Worm (Caenorhabditis elegans) whole organism, L4 larva: Measurements from ENCODE around the gene fbxa-35.

Source experiments
- D1046.2 ChIP-seq: fragments of 200-800 bp; sonication (Bioruptor generic); IDR thresholded peaks from 2 replicates; pipeline ENCODE4 v1.3.6; 2022; ENCODE audit warnings: missing genetic modification characterization, missing compliant biosample characterization
- F44E2.7 ChIP-seq: fragments of 200-800 bp; sonication (Bioruptor generic); IDR thresholded peaks from 2 replicates; pipeline ENCODE4 v2.1.2; 2022; ENCODE audit warnings: missing genetic modification characterization, missing compliant biosample characterization
- F49E8.2 ChIP-seq: sonication (generic microtip); optimal IDR thresholded peaks from 2 replicates; lab custom pipeline; 2016; ENCODE audit warnings: missing compliant biosample characterization, mild to moderate bottlenecking, missing genetic modification characterization, borderline replicate concordance
- T26A8.4 ChIP-seq: fragments of 200-800 bp; sonication (Bioruptor generic); IDR thresholded peaks from 2 replicates; pipeline ENCODE4 v1.3.6; 2022; ENCODE audit warnings: missing genetic modification characterization, missing compliant biosample characterization
- Y48G9A.11 ChIP-seq: fragments of 200-800 bp; sonication (Bioruptor generic); IDR thresholded peaks from 2 replicates; pipeline ENCODE4 v1.3.6; 2022; ENCODE audit warnings: missing genetic modification reagents, missing genetic modification characterization, missing compliant biosample characterization
- Y5F2A.4 ChIP-seq: fragments of 200-800 bp; sonication (Bioruptor generic); optimal IDR thresholded peaks from 2 replicates; lab custom pipeline; 2018; ENCODE audit warnings: mild to moderate bottlenecking, missing genetic modification characterization, missing compliant biosample characterization
- aha-1 ChIP-seq: fragments of 150-350 bp; peaks from one replicate; lab custom pipeline; 2014; ENCODE audit warnings: missing biosample characterization, missing genetic modification characterization
- arid-1 ChIP-seq: fragments of 200-800 bp; sonication (Bioruptor generic); conservative IDR thresholded peaks from 2 replicates; pipeline ENCODE4 v1.3.6; 2022; ENCODE audit warnings: missing genetic modification reagents, missing genetic modification characterization, missing compliant biosample characterization
- ceh-32 ChIP-seq: sonication (generic microtip); optimal IDR thresholded peaks from 2 replicates; lab custom pipeline; 2016; ENCODE audit warnings: mild to moderate bottlenecking, missing genetic modification characterization, missing compliant biosample characterization; ENCODE audit not compliant: poor library complexity
- ceh-44 ChIP-seq: fragments of 200-800 bp; sonication (Bioruptor generic); IDR thresholded peaks from 2 replicates; pipeline ENCODE4 v1.3.6; 2022; ENCODE audit warnings: missing genetic modification reagents, missing genetic modification characterization, missing compliant biosample characterization
- ceh-82 ChIP-seq: sonication (generic microtip); optimal IDR thresholded peaks from 2 replicates; lab custom pipeline; 2017; ENCODE audit warnings: missing biosample characterization, missing genetic modification characterization
- dmd-6 ChIP-seq: fragments of 200-800 bp; sonication (Bioruptor generic); IDR thresholded peaks from 2 replicates; pipeline ENCODE4 v1.3.6; 2022; ENCODE audit warnings: missing genetic modification reagents, missing genetic modification characterization, missing compliant biosample characterization
- dmd-9 ChIP-seq: fragments of 200-800 bp; sonication (Bioruptor generic); IDR thresholded peaks from 2 replicates; pipeline ENCODE4 v1.3.6; 2022; ENCODE audit warnings: missing genetic modification reagents, missing genetic modification characterization, missing compliant biosample characterization
- dve-1 ChIP-seq: sonication (generic microtip); optimal IDR thresholded peaks from 2 replicates; lab custom pipeline; 2017; ENCODE audit warnings: antibody characterized with exemption, mild to moderate bottlenecking, missing genetic modification characterization, missing compliant biosample characterization; ENCODE audit not compliant: insufficient read depth
- fkh-10 ChIP-seq: fragments of 150-350 bp; optimal IDR thresholded peaks from 2 replicates; lab custom pipeline; 2014; ENCODE audit warnings: missing biosample characterization, missing genetic modification reagents, missing genetic modification characterization
- gei-8 ChIP-seq: fragments of 200-800 bp; sonication (Bioruptor generic); optimal IDR thresholded peaks from 2 replicates; lab custom pipeline; 2018; ENCODE audit warnings: mild to moderate bottlenecking, missing genetic modification characterization, missing compliant biosample characterization
- hif-1 ChIP-seq, 2 experiments: sonication (generic microtip); optimal IDR thresholded peaks; 2 replicates each; lab custom pipeline; 2016 to 2017; ENCODE audit warnings: missing compliant biosample characterization in 2 of 2, missing genetic modification characterization in 2 of 2, missing genetic modification reagents in 2 of 2, missing genotype in 2 of 2, mild to moderate bottlenecking in 1 of 2
- hlh-30 ChIP-seq: sonication (generic microtip); optimal IDR thresholded peaks from 2 replicates; lab custom pipeline; 2017; ENCODE audit warnings: antibody characterized with exemption, mild to moderate bottlenecking, missing genetic modification characterization, missing compliant biosample characterization; ENCODE audit not compliant: insufficient read depth
- hmg-1.1 ChIP-seq: fragments of 200-800 bp; sonication (Bioruptor generic); IDR thresholded peaks from 2 replicates; pipeline ENCODE4 v1.3.6; 2022; ENCODE audit warnings: missing genetic modification reagents, missing genetic modification characterization, missing compliant biosample characterization
- lim-7 ChIP-seq: fragments of 200-800 bp; sonication (Bioruptor generic); IDR thresholded peaks from 2 replicates; pipeline ENCODE4 v1.3.6; 2022; ENCODE audit warnings: missing genetic modification characterization, missing compliant biosample characterization
- lin-13 ChIP-seq: fragments of 150-350 bp; optimal IDR thresholded peaks from 2 replicates; lab custom pipeline; 2014; ENCODE audit warnings: missing biosample characterization, missing genetic modification reagents, missing genetic modification characterization
- lin-29 ChIP-seq: fragments of 200-800 bp; sonication (Bioruptor generic); IDR thresholded peaks from 2 replicates; pipeline ENCODE4 v1.3.6; 2022; ENCODE audit warnings: missing genetic modification reagents, missing genetic modification characterization, missing compliant biosample characterization
- lin-38 ChIP-seq: fragments of 200-800 bp; sonication (Bioruptor generic); IDR thresholded peaks from 2 replicates; pipeline ENCODE4 v1.3.6; 2022; ENCODE audit warnings: missing genetic modification reagents, missing genetic modification characterization, missing compliant biosample characterization
- lir-3 ChIP-seq: sonication (generic microtip); optimal IDR thresholded peaks from 2 replicates; lab custom pipeline; 2016; ENCODE audit warnings: mild to moderate bottlenecking, missing genetic modification characterization, missing compliant biosample characterization
- mdl-1 ChIP-seq, 2 experiments: fragments of 150-350 bp in 1 of 2; sonication (generic microtip) in 1 of 2; optimal IDR thresholded peaks; 2 replicates each; lab custom pipeline; 2014 to 2017; ENCODE audit warnings: missing biosample characterization in 2 of 2, missing genetic modification characterization in 2 of 2
- mdt-29 ChIP-seq: fragments of 200-800 bp; sonication (Bioruptor generic); IDR thresholded peaks from 2 replicates; pipeline ENCODE4 v1.3.6; 2022; ENCODE audit warnings: missing genetic modification reagents, missing genetic modification characterization, missing compliant biosample characterization
- mep-1 ChIP-seq: fragments of 150-350 bp; sonication (generic microtip); optimal IDR thresholded peaks from 3 replicates; lab custom pipeline; 2014; ENCODE audit warnings: missing biosample characterization, missing genetic modification characterization
- mes-2 ChIP-seq: sonication (generic microtip); optimal IDR thresholded peaks from 2 replicates; lab custom pipeline; 2016; ENCODE audit warnings: missing genotype, mild to moderate bottlenecking, missing genetic modification characterization, missing compliant biosample characterization; ENCODE audit not compliant: poor library complexity, severe bottlenecking
- mxl-2 ChIP-seq: fragments of 200-800 bp; sonication (Bioruptor generic); conservative IDR thresholded peaks from 2 replicates; pipeline ENCODE4 v1.3.6; 2022; ENCODE audit warnings: missing genetic modification reagents, missing genetic modification characterization, missing compliant biosample characterization
- mxl-3 ChIP-seq: fragments of 200-800 bp; sonication (Bioruptor generic); optimal IDR thresholded peaks from 2 replicates; lab custom pipeline; 2018; ENCODE audit warnings: mild to moderate bottlenecking, missing genetic modification characterization, missing compliant biosample characterization
- nhr-111 ChIP-seq: fragments of 200-800 bp; sonication (Bioruptor generic); optimal IDR thresholded peaks from 2 replicates; lab custom pipeline; 2018; ENCODE audit warnings: mild to moderate bottlenecking, missing genetic modification characterization, missing compliant biosample characterization
- nhr-237 ChIP-seq: sonication (generic microtip); optimal IDR thresholded peaks from 2 replicates; lab custom pipeline; 2017; ENCODE audit warnings: missing biosample characterization, missing genetic modification characterization
- nhr-28 ChIP-seq: fragments of 150-350 bp; optimal IDR thresholded peaks from 2 replicates; lab custom pipeline; 2014; ENCODE audit warnings: missing biosample characterization, missing genetic modification characterization
- nhr-41 ChIP-seq: fragments of 200-800 bp; sonication (Bioruptor generic); IDR thresholded peaks from 2 replicates; pipeline ENCODE4 v1.3.6; 2022; ENCODE audit warnings: missing genetic modification reagents, missing genetic modification characterization, missing compliant biosample characterization
- nhr-42 ChIP-seq: fragments of 200-800 bp; sonication (Bioruptor generic); IDR thresholded peaks from 2 replicates; pipeline ENCODE4 v1.3.6; 2022; ENCODE audit warnings: missing genetic modification characterization, missing compliant biosample characterization
- nhr-48 ChIP-seq: sonication (generic microtip); optimal IDR thresholded peaks from 2 replicates; lab custom pipeline; 2016; ENCODE audit warnings: mild to moderate bottlenecking, missing genetic modification characterization, missing compliant biosample characterization
- nhr-6 ChIP-seq: fragments of 150-350 bp; optimal IDR thresholded peaks from 2 replicates; lab custom pipeline; 2014; ENCODE audit warnings: missing biosample characterization, missing genetic modification characterization
- pqm-1 ChIP-seq: sonication (generic microtip); optimal IDR thresholded peaks from 2 replicates; lab custom pipeline; 2017; ENCODE audit warnings: missing biosample characterization, missing genetic modification characterization
- set-16 ChIP-seq: fragments of 200-800 bp; sonication (Bioruptor generic); IDR thresholded peaks from 2 replicates; pipeline ENCODE4 v1.3.6; 2022; ENCODE audit warnings: missing genetic modification reagents, missing genetic modification characterization, missing compliant biosample characterization
- skn-1 ChIP-seq: fragments of 150-350 bp; optimal IDR thresholded peaks from 2 replicates; lab custom pipeline; 2014; ENCODE audit warnings: missing biosample characterization, missing genetic modification characterization
- snpc-1.2 ChIP-seq: fragments of 200-800 bp; sonication (Bioruptor generic); IDR thresholded peaks from 2 replicates; pipeline ENCODE4 v1.3.6; 2022; ENCODE audit warnings: missing genetic modification reagents, missing genetic modification characterization, missing compliant biosample characterization
- snpc-4 ChIP-seq: fragments of 150-350 bp; optimal IDR thresholded peaks from 2 replicates; lab custom pipeline; 2014; ENCODE audit warnings: missing biosample characterization, missing genetic modification characterization
- spr-3 ChIP-seq: fragments of 200-800 bp; sonication (Bioruptor generic); optimal IDR thresholded peaks from 2 replicates; lab custom pipeline; 2018; ENCODE audit warnings: mild to moderate bottlenecking, missing genetic modification characterization, missing compliant biosample characterization
- tag-97 ChIP-seq: fragments of 200-800 bp; sonication (Bioruptor generic); IDR thresholded peaks from 2 replicates; pipeline ENCODE4 v1.3.6; 2022; ENCODE audit warnings: missing genetic modification characterization, missing compliant biosample characterization
- unc-130 ChIP-seq: sonication (generic microtip); optimal IDR thresholded peaks from 2 replicates; lab custom pipeline; 2016; ENCODE audit warnings: missing genetic modification reagents, missing genetic modification characterization, missing compliant biosample characterization
- unc-39 ChIP-seq: sonication (generic microtip); optimal IDR thresholded peaks from 2 replicates; lab custom pipeline; 2017; ENCODE audit warnings: missing biosample characterization, missing genetic modification characterization
- unc-62 ChIP-seq, 3 experiments: fragments of 150-350 bp in 1 of 3; sonication (generic microtip); optimal IDR thresholded peaks in 2 of 3; peaks in 1 of 3; 1 replicate in 1 of 3; 2 replicates in 2 of 3; lab custom pipeline; 2014 to 2017; ENCODE audit warnings: missing biosample characterization in 3 of 3, missing genetic modification characterization in 3 of 3, missing genetic modification reagents in 3 of 3, missing genotype in 1 of 3
- zag-1 ChIP-seq: fragments of 150-350 bp; optimal IDR thresholded peaks from 2 replicates; lab custom pipeline; 2014; ENCODE audit warnings: missing biosample characterization, missing genetic modification characterization
- zfp-2 ChIP-seq: sonication (generic microtip); optimal IDR thresholded peaks from 2 replicates; lab custom pipeline; 2016; ENCODE audit warnings: mild to moderate bottlenecking, missing genetic modification characterization, missing compliant biosample characterization
- zip-11 ChIP-seq: fragments of 200-800 bp; sonication (Bioruptor generic); IDR thresholded peaks from 2 replicates; pipeline ENCODE4 v1.3.6; 2022; ENCODE audit warnings: missing genetic modification characterization, missing compliant biosample characterization
- zip-2 ChIP-seq: fragments of 150-350 bp; optimal IDR thresholded peaks from 2 replicates; lab custom pipeline; 2014; ENCODE audit warnings: missing biosample characterization, missing genetic modification characterization
- ztf-7 ChIP-seq: fragments of 150-350 bp; optimal IDR thresholded peaks from 2 replicates; lab custom pipeline; 2014; ENCODE audit warnings: missing biosample characterization, missing genetic modification characterization

fbxa-35 gene

ce11 chrIII:1308209-1308608, 12.7 kb downstream of the fbxa-35 start, which contains the start of gene fbxa-79:
Gene fbxa-79, minus strand, starts transcription at chrIII:1308294.
- TF ChIP-seq mdl-1 (tag; optimal IDR thresholded peaks at IDR 0.05; lab: Kevin White, UChicago) (no peak), aha-1 (tag; lab: Kevin White, UChicago) (peak; percentile 1), pqm-1 (tag; lab: Kevin White, UChicago) (peak; percentile 86), F44E2.7 (no peak), F49E8.2 (tag; lab: Kevin White, UChicago) (no peak), Y5F2A.4 (no peak), T26A8.4 (GFP tag; lab: Robert Waterston, UW) (no peak), zip-2 (peak; percentile 91), nhr-28 (tag; lab: Kevin White, UChicago) (peak; percentile 78), nhr-41 (no peak), nhr-6 (tag; lab: Kevin White, UChicago) (no peak), Y48G9A.11 (GFP tag; lab: Robert Waterston, UW) (no peak), unc-62 (GFP tag; optimal IDR thresholded peaks at IDR 0.05 in 1 of 2; lab: Kevin White, UChicago) (peak in 1 of 2 experiments; percentile 25), unc-62 (tag; optimal IDR thresholded peaks at IDR 0.05; lab: Kevin White, UChicago) (no peak), nhr-48 (tag; lab: Kevin White, UChicago) (no peak), arid-1 (no peak), nhr-237 (no peak), ceh-32 (tag; lab: Kevin White, UChicago) (no peak), mxl-2 (no peak), ceh-44 (GFP tag; lab: Robert Waterston, UW) (no peak), gei-8 (GFP tag; lab: Kevin White, UChicago) (no peak), snpc-1.2 (GFP tag; lab: Robert Waterston, UW) (no peak), dmd-6 (GFP tag; lab: Robert Waterston, UW) (peak; percentile 22; the same call in 1 of the 2 replicates), ztf-7 (tag; lab: Kevin White, UChicago) (peak; percentile 66), snpc-4 (tag; lab: Kevin White, UChicago) (no peak), tag-97 (GFP tag; lab: Robert Waterston, UW) (no peak), lim-7 (GFP tag; lab: Robert Waterston, UW) (no peak), hmg-1.1 (no peak), zip-11 (no peak), hlh-30 (tag; lab: Kevin White, UChicago) (no peak), D1046.2 (GFP tag; lab: Robert Waterston, UW) (no peak), hif-1 (tag; optimal IDR thresholded peaks at IDR 0.05; lab: Kevin White, UChicago) (no peak), mep-1 (tag; lab: Kevin White, UChicago) (no peak), lin-29 (GFP tag; lab: Robert Waterston, UW) (no peak), lin-13 (GFP tag; lab: Kevin White, UChicago) (no peak), dmd-9 (GFP tag; lab: Robert Waterston, UW) (no peak), lir-3 (tag; lab: Kevin White, UChicago) (no peak), unc-39 (tag; lab: Kevin White, UChicago) (no peak), spr-3 (GFP tag; lab: Kevin White, UChicago) (no peak), zag-1 (tag; lab: Kevin White, UChicago) (no peak), unc-130 (GFP tag; lab: Kevin White, UChicago) (no peak), fkh-10 (GFP tag; lab: Kevin White, UChicago) (no peak), zfp-2 (tag; lab: Kevin White, UChicago) (no peak), lin-38 (GFP tag; lab: Robert Waterston, UW) (no peak), mxl-3 (GFP tag; lab: Kevin White, UChicago) (no peak), dve-1 (tag; lab: Kevin White, UChicago) (peak; percentile 38), mdt-29 (GFP tag; lab: Robert Waterston, UW) (no peak), nhr-42 (GFP tag; lab: Robert Waterston, UW) (no peak), mes-2 (tag; lab: Kevin White, UChicago) (no peak), nhr-111 (no peak), ceh-82 (tag; lab: Kevin White, UChicago) (no peak), skn-1 (tag; lab: Kevin White, UChicago) (no peak), set-16 (GFP tag; lab: Robert Waterston, UW) (no peak)
